Worm (Caenorhabditis elegans) whole organism, L3 larva: Measurements from ENCODE around the gene daao-1.

ENCODE experiments used
- R02D3.7 ChIP-seq: fragments of 150-350 bp; optimal IDR thresholded peaks from 2 replicates; lab custom pipeline; 2014; ENCODE audit warnings: missing biosample characterization, missing genetic modification characterization
- ZK546.5 ChIP-seq: sonication (generic microtip); optimal IDR thresholded peaks from 2 replicates; lab custom pipeline; 2017; ENCODE audit warnings: missing biosample characterization, missing genetic modification characterization
- ama-1 ChIP-seq: fragments of 150-350 bp; optimal IDR thresholded peaks from 2 replicates; lab custom pipeline; 2018
- ceh-16 ChIP-seq: sonication (generic microtip); optimal IDR thresholded peaks from 2 replicates; lab custom pipeline; 2017; ENCODE audit warnings: missing biosample characterization, missing genetic modification characterization
- ceh-28 ChIP-seq: fragments of 150-350 bp; optimal IDR thresholded peaks from 2 replicates; lab custom pipeline; 2014; ENCODE audit warnings: missing biosample characterization, missing genetic modification reagents, missing genetic modification characterization
- ceh-82 ChIP-seq: fragments of 150-350 bp; optimal IDR thresholded peaks from 2 replicates; lab custom pipeline; 2014; ENCODE audit warnings: missing biosample characterization, missing genetic modification characterization
- ceh-9 ChIP-seq: sonication (generic microtip); optimal IDR thresholded peaks from 2 replicates; lab custom pipeline; 2018; ENCODE audit warnings: missing biosample characterization, missing genetic modification characterization
- egl-5 ChIP-seq: fragments of 150-350 bp; optimal IDR thresholded peaks from 2 replicates; lab custom pipeline; 2017; ENCODE audit warnings: missing biosample characterization, missing genetic modification reagents, missing genetic modification characterization, inconsistent platforms
- elt-1 ChIP-seq: fragments of 150-350 bp; optimal IDR thresholded peaks from 2 replicates; lab custom pipeline; 2014; ENCODE audit warnings: missing biosample characterization, missing genetic modification characterization
- elt-2 ChIP-seq: sonication (generic microtip); optimal IDR thresholded peaks from 2 replicates; lab custom pipeline; 2016; ENCODE audit warnings: missing genetic modification reagents, mild to moderate bottlenecking, missing genetic modification characterization, missing compliant biosample characterization
- elt-3 ChIP-seq, 3 experiments: fragments of 150-350 bp in 1 of 3; sonication (generic microtip) in 2 of 3; optimal IDR thresholded peaks; 2 replicates in 2 of 3; 4 replicates in 1 of 3; lab custom pipeline; 2014 to 2017; ENCODE audit warnings: missing biosample characterization in 3 of 3, missing genetic modification characterization in 3 of 3
- eor-1 ChIP-seq, 2 experiments: fragments of 150-350 bp; optimal IDR thresholded peaks; 2 replicates each; lab custom pipeline; 2014 to 2018; ENCODE audit warnings: missing biosample characterization in 2 of 2, missing genetic modification characterization in 2 of 2
- fkh-2 ChIP-seq: fragments of 150-350 bp; optimal IDR thresholded peaks from 2 replicates; lab custom pipeline; 2014; ENCODE audit warnings: missing biosample characterization, missing genetic modification reagents, missing genetic modification characterization
- fos-1 ChIP-seq: fragments of 150-350 bp; optimal IDR thresholded peaks from 2 replicates; lab custom pipeline; 2014; ENCODE audit warnings: missing biosample characterization, missing genetic modification characterization
- hmg-11 ChIP-seq: sonication (generic microtip); optimal IDR thresholded peaks from 2 replicates; lab custom pipeline; 2016; ENCODE audit warnings: missing genetic modification characterization, missing compliant biosample characterization
- jun-1 ChIP-seq: fragments of 150-350 bp; optimal IDR thresholded peaks from 2 replicates; lab custom pipeline; 2014; ENCODE audit warnings: missing biosample characterization, missing genetic modification reagents, missing genetic modification characterization
- lin-15B ChIP-seq: fragments of 150-350 bp; optimal IDR thresholded peaks from 2 replicates; lab custom pipeline; 2014; ENCODE audit warnings: missing biosample characterization, missing genetic modification characterization
- lin-39 ChIP-seq: fragments of 150-350 bp; optimal IDR thresholded peaks from 2 replicates; lab custom pipeline; 2018; ENCODE audit warnings: missing biosample characterization, missing genetic modification reagents, missing genetic modification characterization
- lsy-12 ChIP-seq: sonication (generic microtip); optimal IDR thresholded peaks from 2 replicates; lab custom pipeline; 2016; ENCODE audit warnings: mild to moderate bottlenecking, missing genetic modification characterization, missing compliant biosample characterization
- nfya-1 ChIP-seq: sonication (generic microtip); optimal IDR thresholded peaks from 2 replicates; lab custom pipeline; 2017; ENCODE audit warnings: missing genetic modification characterization, mild to moderate bottlenecking, missing compliant biosample characterization, antibody characterized with exemption, moderate library complexity; ENCODE audit not compliant: insufficient read depth
- nhr-11 ChIP-seq: fragments of 150-350 bp; optimal IDR thresholded peaks from 2 replicates; lab custom pipeline; 2014; ENCODE audit warnings: missing biosample characterization, missing genetic modification characterization
- nhr-12 ChIP-seq: fragments of 150-350 bp; optimal IDR thresholded peaks from 2 replicates; lab custom pipeline; 2014; ENCODE audit warnings: missing biosample characterization, missing genetic modification characterization
- nhr-23 ChIP-seq: fragments of 150-350 bp; optimal IDR thresholded peaks from 2 replicates; lab custom pipeline; 2014; ENCODE audit warnings: missing biosample characterization, missing genetic modification reagents, missing genetic modification characterization
- nhr-237 ChIP-seq: fragments of 150-350 bp; optimal IDR thresholded peaks from 2 replicates; lab custom pipeline; 2014; ENCODE audit warnings: missing biosample characterization, missing genetic modification characterization
- nhr-25 ChIP-seq: sonication (generic microtip); optimal IDR thresholded peaks from 2 replicates; lab custom pipeline; 2017; ENCODE audit warnings: missing biosample characterization, missing genetic modification characterization
- nhr-28 ChIP-seq: fragments of 150-350 bp; optimal IDR thresholded peaks from 2 replicates; lab custom pipeline; 2014; ENCODE audit warnings: missing biosample characterization, missing genetic modification characterization
- nhr-43 ChIP-seq: sonication (generic microtip); optimal IDR thresholded peaks from 2 replicates; lab custom pipeline; 2016; ENCODE audit warnings: mild to moderate bottlenecking, missing genetic modification characterization, missing compliant biosample characterization; ENCODE audit not compliant: poor library complexity, severe bottlenecking
- nhr-67 ChIP-seq: fragments of 150-350 bp; optimal IDR thresholded peaks from 2 replicates; lab custom pipeline; 2014; ENCODE audit warnings: missing biosample characterization, missing genetic modification characterization
- pha-4 ChIP-seq: fragments of 150-350 bp; optimal IDR thresholded peaks from 2 replicates; lab custom pipeline; 2014; ENCODE audit warnings: missing biosample characterization, missing genetic modification reagents, missing genetic modification characterization
- pqm-1 ChIP-seq: fragments of 150-350 bp; optimal IDR thresholded peaks from 2 replicates; lab custom pipeline; 2017; ENCODE audit warnings: missing biosample characterization, missing genetic modification characterization, inconsistent platforms
- sea-2 ChIP-seq: fragments of 150-350 bp; sonication (generic microtip); optimal IDR thresholded peaks from 4 replicates; lab custom pipeline; 2014; ENCODE audit warnings: missing biosample characterization, missing genetic modification reagents, missing genetic modification characterization
- skn-1 ChIP-seq: fragments of 150-350 bp; optimal IDR thresholded peaks from 2 replicates; lab custom pipeline; 2014; ENCODE audit warnings: missing biosample characterization, missing genetic modification characterization
- snpc-4 ChIP-seq: fragments of 150-350 bp; optimal IDR thresholded peaks from 2 replicates; lab custom pipeline; 2014; ENCODE audit warnings: missing biosample characterization, missing genetic modification characterization
- tbx-2 ChIP-seq: sonication (generic microtip); optimal IDR thresholded peaks from 2 replicates; lab custom pipeline; 2016; ENCODE audit warnings: mild to moderate bottlenecking, missing genetic modification characterization, missing compliant biosample characterization
- unc-39 ChIP-seq: sonication (generic microtip); optimal IDR thresholded peaks from 4 replicates; lab custom pipeline; 2017; ENCODE audit warnings: missing biosample characterization, missing genetic modification characterization
- unc-62 ChIP-seq: fragments of 150-350 bp; sonication (generic microtip); optimal IDR thresholded peaks from 4 replicates; lab custom pipeline; 2014; ENCODE audit warnings: missing biosample characterization, missing genetic modification reagents, missing genetic modification characterization
- zag-1 ChIP-seq: fragments of 150-350 bp; optimal IDR thresholded peaks from 2 replicates; lab custom pipeline; 2014; ENCODE audit warnings: missing biosample characterization, missing genetic modification characterization
- ztf-11 ChIP-seq: fragments of 150-350 bp; optimal IDR thresholded peaks from 2 replicates; lab custom pipeline; 2014; ENCODE audit warnings: missing biosample characterization, missing genetic modification characterization

Gene daao-1

ce11 chrIV:2639666-2640273 lies 25.8 kb downstream of the daao-1 start:
- peak; percentile 13 for TF ChIP-seq hmg-11
- no peak for TF ChIP-seq ZK546.5 (tag; lab: Kevin White, UChicago)
- TF ChIP-seq ama-1 (lab: Kevin White, UChicago): no peak
- TF ChIP-seq nhr-11 (tag; lab: Kevin White, UChicago): no peak
- TF ChIP-seq nhr-25 (tag; lab: Kevin White, UChicago): no peak
- no peak for TF ChIP-seq eor-1 (tag; optimal IDR thresholded peaks at IDR 0.05; lab: Kevin White, UChicago)
- TF ChIP-seq skn-1: no peak
- peak; percentile 4 for TF ChIP-seq nhr-43 (tag; lab: Kevin White, UChicago)
- peak; percentile 95 for TF ChIP-seq ceh-28 (tag; lab: Kevin White, UChicago)
- no peak for TF ChIP-seq egl-5
- TF ChIP-seq nhr-28 (tag; lab: Kevin White, UChicago): no peak
- TF ChIP-seq nhr-23 (tag; lab: Kevin White, UChicago): no peak
- TF ChIP-seq R02D3.7 (tag; lab: Kevin White, UChicago): no peak
- no peak for TF ChIP-seq nhr-67 (tag; lab: Kevin White, UChicago)
- no peak for TF ChIP-seq elt-1
- peak; percentile 19 for TF ChIP-seq lsy-12 (tag; lab: Kevin White, UChicago)
- peak; percentile 14 for TF ChIP-seq pha-4 (tag; lab: Kevin White, UChicago)
- TF ChIP-seq snpc-4 (tag; lab: Kevin White, UChicago): no peak
- peak; percentile 16 for TF ChIP-seq nfya-1 (tag; lab: Kevin White, UChicago)
- no peak for TF ChIP-seq ceh-16 (tag; lab: Kevin White, UChicago)
- no peak for TF ChIP-seq ceh-9 (tag; lab: Kevin White, UChicago)
- peak; percentile 21 for TF ChIP-seq lin-15B
- peak; percentile 28 for TF ChIP-seq ceh-82 (tag; lab: Kevin White, UChicago)
- TF ChIP-seq pqm-1 (tag; lab: Kevin White, UChicago): no peak
- no peak for TF ChIP-seq fkh-2
- TF ChIP-seq nhr-237 (tag; lab: Kevin White, UChicago): no peak
- TF ChIP-seq, all 47 proteins: peak for 8

ce11 chrIV:2640950-2641349 lies 27.0 kb downstream of the daao-1 start, which contains the start of the genes mdf-2 and nduv-3:
TSS of gene mdf-2 (minus strand) at chrIV:2641125.
TSS of gene nduv-3 (plus strand) at chrIV:2641310.
- TF ChIP-seq egl-5: peak; percentile 81
- TF ChIP-seq skn-1: peak; percentile 28
- no peak for TF ChIP-seq sea-2
- TF ChIP-seq zag-1 (tag; lab: Kevin White, UChicago): no peak
- TF ChIP-seq lin-15B: peak; percentile 90
- TF ChIP-seq nhr-25 (tag; lab: Kevin White, UChicago): peak; percentile 73
- TF ChIP-seq nhr-23 (tag; lab: Kevin White, UChicago): peak; percentile 82
- peak; percentile 31 for TF ChIP-seq hmg-11
- peak; percentile 76 for TF ChIP-seq pha-4 (tag; lab: Kevin White, UChicago)
- peak; percentile 83 for TF ChIP-seq nfya-1 (tag; lab: Kevin White, UChicago)
- peak; percentile 1 for TF ChIP-seq ceh-82 (tag; lab: Kevin White, UChicago)
- peak; percentile 33 for TF ChIP-seq R02D3.7 (tag; lab: Kevin White, UChicago)
- peak; percentile 40 for TF ChIP-seq lin-39
- TF ChIP-seq elt-2: peak; percentile 7
- no peak for TF ChIP-seq ama-1 (lab: Kevin White, UChicago)
- TF ChIP-seq nhr-43 (tag; lab: Kevin White, UChicago): peak; percentile 24
- no peak for TF ChIP-seq fos-1 (tag; lab: Kevin White, UChicago)
- TF ChIP-seq snpc-4 (tag; lab: Kevin White, UChicago): peak; percentile 62
- peak; percentile 38 for TF ChIP-seq jun-1 (tag; lab: Kevin White, UChicago)
- peak; percentile 4 for TF ChIP-seq pqm-1 (tag; lab: Kevin White, UChicago)
- TF ChIP-seq unc-39 (tag; lab: Kevin White, UChicago): no peak
- no peak for TF ChIP-seq unc-62
- peak; percentile 94 for TF ChIP-seq ceh-28 (tag; lab: Kevin White, UChicago)

ce11 chrIV:2642054-2642453 lies 28.1 kb downstream of the daao-1 start:
- TF ChIP-seq ceh-9 (tag; lab: Kevin White, UChicago): no peak
- no peak for TF ChIP-seq lin-39
- no peak for TF ChIP-seq ztf-11 (tag; lab: Kevin White, UChicago)
- TF ChIP-seq tbx-2: no peak
- TF ChIP-seq unc-39 (tag; lab: Kevin White, UChicago): no peak
- TF ChIP-seq skn-1: peak; percentile 20
- no peak for TF ChIP-seq nhr-12 (tag; lab: Kevin White, UChicago)
- no peak for TF ChIP-seq elt-3 (tag; optimal IDR thresholded peaks at IDR 0.05; lab: Kevin White, UChicago)
- no peak for TF ChIP-seq zag-1 (tag; lab: Kevin White, UChicago)
- no peak for TF ChIP-seq ama-1 (lab: Kevin White, UChicago)
- TF ChIP-seq nhr-25 (tag; lab: Kevin White, UChicago): no peak
- no peak for TF ChIP-seq nhr-23 (tag; lab: Kevin White, UChicago)
- peak; percentile 1 for TF ChIP-seq lin-15B
